Fruit fly (Drosophila melanogaster): ENCODE measurements around the gene CG32036.

CG32036 gene

DNA sequence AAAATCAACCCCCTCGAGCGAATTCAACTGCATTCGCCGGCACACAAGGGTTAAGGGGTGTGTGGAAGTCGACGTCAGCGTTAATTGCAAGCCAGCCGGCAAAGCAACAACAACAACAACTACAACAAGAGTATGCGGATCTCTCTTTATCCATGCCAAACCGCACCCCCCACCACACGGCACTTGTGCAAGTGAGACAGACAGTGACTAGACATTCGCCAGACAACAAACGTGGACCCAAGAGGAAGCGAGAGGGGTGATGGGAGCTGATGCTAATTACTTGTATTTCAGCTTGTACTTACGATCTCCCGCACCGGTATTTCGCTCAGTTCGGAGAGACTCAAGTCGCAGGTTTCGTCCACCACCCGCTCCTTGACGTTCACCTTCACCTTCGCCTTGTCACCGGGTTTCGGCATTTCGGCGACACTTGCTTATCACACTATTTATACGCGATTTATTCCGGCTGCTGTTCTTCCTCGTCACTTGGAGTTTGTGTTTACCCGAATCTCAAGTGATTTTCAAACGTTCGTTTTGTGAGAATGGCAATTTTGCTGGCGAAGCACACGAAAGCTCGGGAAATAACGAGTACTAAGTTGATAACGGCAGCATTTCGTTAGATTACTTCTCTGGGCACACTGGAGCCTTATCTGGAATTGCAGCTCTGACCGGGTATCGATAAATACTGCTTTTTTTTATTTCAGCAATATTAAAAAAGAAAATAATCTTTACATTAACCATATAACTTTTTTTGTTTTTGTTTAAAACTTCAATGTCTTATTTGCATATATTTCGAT lies 20.2 kb upstream of the CG32036 start, which contains the start of gene CG3408:
CG3408 (minus strand) TSS at position 547 of the 794 bp plus-strand sequence.
- TF ChIP-seq CG1620 (GFP tag; optimal IDR thresholded peaks at IDR 0.05) (no peak), Clk (GFP tag; optimal IDR thresholded peaks at IDR 0.05) (no peak), Crg-1 (GFP tag; optimal IDR thresholded peaks at IDR 0.05) (peak; percentile 22), bab1 (GFP tag; optimal IDR thresholded peaks at IDR 0.05) (peak; percentile 40), CG12768 (GFP tag; optimal IDR thresholded peaks at IDR 0.05) (peak; percentile 33), cic (GFP tag; optimal IDR thresholded peaks at IDR 0.05) (peak; percentile 61), CG11617 (GFP tag; optimal IDR thresholded peaks at IDR 0.05) (no peak), CG14711 (tag; optimal IDR thresholded peaks at IDR 0.05) (peak; percentile 29), CG7045 (GFP tag; optimal IDR thresholded peaks at IDR 0.05) (no peak), cnc (optimal IDR thresholded peaks at IDR 0.05) (peak; percentile 35 to 58), ovo (GFP tag; optimal IDR thresholded peaks at IDR 0.05) (peak; percentile 32), tj (GFP tag; optimal IDR thresholded peaks at IDR 0.05) (peak; percentile 97), Hr96 (GFP tag; optimal IDR thresholded peaks at IDR 0.05) (peak; percentile 33), CG5204 (GFP tag; optimal IDR thresholded peaks at IDR 0.05) (no peak), Mnt (GFP tag; optimal IDR thresholded peaks at IDR 0.05) (peak; percentile 76), CG33017 (tag; optimal IDR thresholded peaks at IDR 0.05) (peak; percentile 19), pad (GFP tag; optimal IDR thresholded peaks at IDR 0.05) (peak; percentile 84)

DNA sequence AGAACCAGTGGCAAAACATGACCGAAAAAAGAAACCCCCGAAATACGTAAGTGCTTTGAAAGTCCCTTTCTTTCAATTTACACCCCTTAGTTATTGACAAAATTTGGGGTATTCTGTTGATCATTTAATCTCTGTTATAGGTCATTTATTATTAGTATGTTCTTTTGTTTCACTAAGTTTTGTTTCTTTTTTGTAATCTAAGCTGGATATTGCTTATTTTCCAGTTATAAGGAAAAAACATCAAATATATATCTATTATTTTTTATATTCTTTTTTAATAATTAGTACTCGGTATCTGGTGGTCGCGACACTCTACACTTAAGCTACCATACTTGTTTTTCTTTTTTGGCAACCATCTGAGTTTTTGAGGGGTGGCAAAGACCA lies 19.6 kb upstream of the CG32036 start:
- TF ChIP-seq pad (GFP tag; optimal IDR thresholded peaks at IDR 0.05): no peak
- TF ChIP-seq CG14711 (tag; optimal IDR thresholded peaks at IDR 0.05): peak; percentile 24

DNA sequence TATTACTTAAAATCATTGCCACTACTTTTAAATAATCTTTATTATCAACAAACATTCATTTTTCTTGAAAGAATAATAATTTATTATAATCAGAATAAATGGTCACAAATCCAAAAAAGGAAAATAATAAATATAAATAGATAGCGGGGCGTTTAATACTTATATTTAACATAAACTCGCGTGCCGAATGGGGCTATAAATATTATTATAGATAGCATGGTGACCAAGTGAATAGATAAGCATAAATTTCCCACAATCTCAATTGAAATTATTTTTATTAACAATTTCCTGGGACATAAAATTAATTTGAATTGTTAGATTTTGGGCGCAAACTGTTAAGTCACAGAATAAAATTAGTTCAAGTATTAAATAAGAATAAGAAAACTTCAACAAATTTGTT lies 17.4 kb upstream of the CG32036 start:
- no peak for TF ChIP-seq CG7045 (GFP tag; optimal IDR thresholded peaks at IDR 0.05)
- peak; percentile 41 for TF ChIP-seq kay (GFP tag; ENCODE audit: borderline replicate concordance)
- TF ChIP-seq Hr96 (GFP tag; optimal IDR thresholded peaks at IDR 0.05): no peak
- TF ChIP-seq CG5204 (GFP tag; optimal IDR thresholded peaks at IDR 0.05): no peak

DNA sequence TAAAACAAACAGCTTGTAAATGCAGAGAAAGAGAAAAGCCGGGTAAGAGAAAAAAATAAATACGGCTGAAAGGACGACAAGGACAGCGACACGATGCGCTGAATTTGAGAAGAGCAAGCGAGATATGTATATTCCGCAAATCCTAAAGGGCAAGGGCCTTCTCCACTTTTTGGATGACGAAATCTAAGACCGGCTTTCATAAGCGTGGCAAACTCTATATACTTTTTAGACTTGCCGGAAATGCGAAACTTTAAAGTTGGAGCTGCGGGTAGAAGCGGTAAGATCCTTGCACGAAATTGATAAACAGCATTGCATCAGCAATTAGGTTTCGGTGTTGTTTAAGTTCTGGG lies 16.7 kb upstream of the CG32036 start:
- TF ChIP-seq Mnt (GFP tag; optimal IDR thresholded peaks at IDR 0.05) (no peak), ovo (GFP tag; optimal IDR thresholded peaks at IDR 0.05) (no peak), tj (GFP tag; optimal IDR thresholded peaks at IDR 0.05) (peak; percentile 34), Hr96 (GFP tag; optimal IDR thresholded peaks at IDR 0.05) (no peak), pad (GFP tag; optimal IDR thresholded peaks at IDR 0.05) (no peak), Clk (GFP tag; optimal IDR thresholded peaks at IDR 0.05) (no peak), CG7101 (tag; optimal IDR thresholded peaks at IDR 0.05) (no peak), toe (GFP tag; optimal IDR thresholded peaks at IDR 0.05) (no peak), CG33017 (tag; optimal IDR thresholded peaks at IDR 0.05) (no peak)

DNA sequence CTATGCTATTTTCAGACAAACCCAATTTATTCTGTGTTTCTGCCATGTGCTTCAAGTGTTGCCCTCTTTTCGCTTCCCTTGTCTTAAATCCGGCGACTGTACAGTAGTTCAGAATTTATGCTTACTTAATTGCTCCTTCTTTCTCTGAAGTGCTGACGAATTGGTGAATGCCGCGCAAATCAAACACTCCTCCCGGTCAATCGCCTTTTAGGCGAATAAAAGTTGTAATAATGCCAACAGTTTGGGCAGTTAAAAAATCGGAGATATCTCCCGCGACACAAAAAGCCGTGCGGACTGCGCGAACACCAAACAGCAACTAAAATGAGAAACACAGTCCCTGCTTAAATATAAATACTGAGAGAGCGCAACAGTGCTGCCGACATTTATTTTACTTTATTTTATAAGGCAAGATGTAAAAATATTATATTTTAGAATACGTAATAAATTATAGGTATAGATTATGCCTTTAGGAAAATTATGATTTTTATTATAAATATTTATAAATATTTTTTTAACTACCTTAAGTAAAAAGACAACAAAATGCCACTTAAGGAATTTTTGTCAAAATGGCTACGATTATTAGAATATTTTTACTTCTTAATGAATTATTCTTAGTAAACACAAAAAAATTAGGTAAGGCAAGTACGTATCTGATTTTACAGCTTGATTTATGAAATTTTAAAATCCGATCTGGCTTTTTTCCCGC lies 16.1 kb upstream of the CG32036 start, which contains the start of gene path:
path (minus strand) TSS at position 322 of the 706 bp plus-strand sequence.
- TF ChIP-seq Hr96 (GFP tag; optimal IDR thresholded peaks at IDR 0.05) (peak; percentile 7), CG7045 (GFP tag; optimal IDR thresholded peaks at IDR 0.05) (peak; percentile 25), tj (GFP tag; optimal IDR thresholded peaks at IDR 0.05) (peak; percentile 70), Clk (GFP tag; optimal IDR thresholded peaks at IDR 0.05) (no peak), Crg-1 (GFP tag; optimal IDR thresholded peaks at IDR 0.05) (no peak), CG1620 (GFP tag; optimal IDR thresholded peaks at IDR 0.05) (peak; percentile 53), CG12768 (GFP tag; optimal IDR thresholded peaks at IDR 0.05) (peak; percentile 49), pad (GFP tag; optimal IDR thresholded peaks at IDR 0.05) (no peak), cnc (optimal IDR thresholded peaks at IDR 0.05) (no peak), CG5204 (GFP tag; optimal IDR thresholded peaks at IDR 0.05) (no peak), kay (GFP tag; ENCODE audit: borderline replicate concordance) (peak; percentile 39), cic (GFP tag; optimal IDR thresholded peaks at IDR 0.05) (peak; percentile 11), toe (GFP tag; optimal IDR thresholded peaks at IDR 0.05) (no peak), Mnt (GFP tag; optimal IDR thresholded peaks at IDR 0.05) (peak; percentile 86), ovo (GFP tag; optimal IDR thresholded peaks at IDR 0.05) (no peak), CG14711 (tag; optimal IDR thresholded peaks at IDR 0.05) (peak; percentile 48), CG11617 (GFP tag; optimal IDR thresholded peaks at IDR 0.05) (peak; percentile 42), CG33017 (tag; optimal IDR thresholded peaks at IDR 0.05) (peak; percentile 19), bab1 (GFP tag; optimal IDR thresholded peaks at IDR 0.05) (peak; percentile 28), CG7101 (tag; optimal IDR thresholded peaks at IDR 0.05) (peak; percentile 42)

DNA sequence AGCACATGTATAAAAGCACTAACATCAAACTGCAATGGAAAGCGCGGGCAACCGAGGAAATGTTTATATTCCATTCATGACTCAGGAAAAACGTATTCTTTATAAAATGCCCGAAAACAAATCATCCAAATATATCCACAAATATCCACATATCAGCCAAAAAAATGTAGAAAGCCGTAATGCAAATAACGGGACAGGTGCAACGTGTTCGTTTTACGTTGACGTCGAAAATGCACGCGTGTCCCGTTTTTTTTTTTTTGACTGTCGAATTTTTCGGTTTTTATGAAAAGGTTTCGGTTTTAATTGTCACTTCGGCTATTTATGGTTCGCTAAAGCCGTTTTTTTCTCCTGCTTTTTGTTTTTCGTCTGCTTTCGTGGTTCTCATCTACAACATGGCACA lies 15.5 kb upstream of the CG32036 start:
- TF ChIP-seq cnc (optimal IDR thresholded peaks at IDR 0.05): no peak
- peak; percentile 81 for TF ChIP-seq ovo (GFP tag; optimal IDR thresholded peaks at IDR 0.05)

Data from whole organism, adult.